Fruit fly (Drosophila melanogaster) whole organism, prepupa: Measurements from ENCODE around the gene CG17726.
A peak's percentile ranks its signal among the peaks of the same experiment; 100 is the strongest.

Source experiments
- Blimp-1 ChIP-seq: fragments of 200-800 bp; sonication (Bioruptor generic); optimal IDR thresholded peaks from 3 replicates; lab custom pipeline; 2017; ENCODE audit warnings: missing biosample characterization, missing genetic modification characterization, mild to moderate bottlenecking, moderate library complexity, missing genetic modification reagents
- CG10669 ChIP-seq: fragments of 200-800 bp; sonication (Bioruptor generic); optimal IDR thresholded peaks from 3 replicates; lab custom pipeline; 2018; ENCODE audit warnings: missing biosample characterization, mild to moderate bottlenecking, missing genetic modification characterization, moderate library complexity
- CG11294 ChIP-seq: fragments of 200-800 bp; sonication (Bioruptor generic); IDR thresholded peaks from 2 replicates; pipeline ENCODE4 v1.3.6; 2022; ENCODE audit warnings: missing biosample characterization, missing genetic modification characterization
- CG11762 ChIP-seq: fragments of 200-800 bp; sonication (Bioruptor generic); optimal IDR thresholded peaks from 3 replicates; lab custom pipeline; 2016; ENCODE audit warnings: missing biosample characterization, missing genetic modification characterization; ENCODE audit not compliant: insufficient read depth
- CG11902 ChIP-seq: fragments of 200-800 bp; sonication (Bioruptor generic); optimal IDR thresholded peaks from 3 replicates; lab custom pipeline; 2016; ENCODE audit warnings: missing biosample characterization, missing genetic modification characterization
- CG15336 ChIP-seq: fragments of 200-800 bp; sonication (Bioruptor generic); IDR thresholded peaks from 2 replicates; pipeline ENCODE4 v1.3.6; 2022; ENCODE audit warnings: missing biosample characterization, missing genetic modification characterization
- CG1621 ChIP-seq: fragments of 200-800 bp; sonication (Bioruptor generic); optimal IDR thresholded peaks from 3 replicates; lab custom pipeline; 2018; ENCODE audit warnings: missing biosample characterization, mild to moderate bottlenecking, missing genetic modification characterization
- CG16779 ChIP-seq: fragments of 200-800 bp; sonication (Bioruptor generic); optimal IDR thresholded peaks from 3 replicates; lab custom pipeline; 2017; ENCODE audit warnings: missing biosample characterization, mild to moderate bottlenecking, missing genetic modification characterization
- CG31627 ChIP-seq: fragments of 200-800 bp; sonication (Bioruptor generic); optimal IDR thresholded peaks from 3 replicates; lab custom pipeline; 2016; ENCODE audit warnings: missing biosample characterization, missing genetic modification characterization
- CG32006 ChIP-seq: fragments of 200-800 bp; sonication (Bioruptor generic); optimal IDR thresholded peaks from 3 replicates; lab custom pipeline; 2017; ENCODE audit warnings: missing biosample characterization, mild to moderate bottlenecking, missing genetic modification characterization
- CG34406 ChIP-seq: fragments of 200-800 bp; sonication (Bioruptor generic); optimal IDR thresholded peaks from 3 replicates; lab custom pipeline; 2016; ENCODE audit warnings: missing biosample characterization, missing genetic modification characterization
- CG3919 ChIP-seq: fragments of 200-800 bp; sonication (Bioruptor generic); optimal IDR thresholded peaks from 3 replicates; lab custom pipeline; 2016; ENCODE audit warnings: missing biosample characterization, missing genetic modification characterization
- CG4318 ChIP-seq: fragments of 200-800 bp; sonication (Bioruptor generic); optimal IDR thresholded peaks from 3 replicates; lab custom pipeline; 2017; ENCODE audit warnings: missing biosample characterization, mild to moderate bottlenecking, missing genetic modification characterization
- CG6163 ChIP-seq: fragments of 200-800 bp; sonication (Bioruptor generic); IDR thresholded peaks from 3 replicates; pipeline ENCODE4 v1.3.6; 2022; ENCODE audit warnings: missing biosample characterization, missing genetic modification characterization
- CG6854 ChIP-seq: fragments of 200-800 bp; sonication (Bioruptor generic); optimal IDR thresholded peaks from 2 replicates; lab custom pipeline; 2017; ENCODE audit warnings: missing biosample characterization, mild to moderate bottlenecking, missing genetic modification characterization
- CG7368 ChIP-seq: fragments of 200-800 bp; sonication (Bioruptor generic); optimal IDR thresholded peaks from 3 replicates; lab custom pipeline; 2016; ENCODE audit warnings: missing biosample characterization, missing genetic modification characterization
- CG8119 ChIP-seq: fragments of 200-800 bp; sonication (Bioruptor generic); IDR thresholded peaks from 3 replicates; pipeline ENCODE4 v1.3.6; 2022; ENCODE audit warnings: missing biosample characterization, missing genetic modification characterization
- CG8632 ChIP-seq: fragments of 200-800 bp; sonication (Bioruptor generic); optimal IDR thresholded peaks from 3 replicates; lab custom pipeline; 2016; ENCODE audit warnings: missing biosample characterization, missing genetic modification characterization
- Eip75B ChIP-seq: fragments of 200-800 bp; sonication (Bioruptor generic); optimal IDR thresholded peaks from 3 replicates; lab custom pipeline; 2016; ENCODE audit warnings: missing biosample characterization, missing genetic modification characterization
- Eip78C ChIP-seq: fragments of 200-800 bp; sonication (Bioruptor generic); peaks from one replicate; lab custom pipeline; 2016; ENCODE audit warnings: missing biosample characterization, missing genetic modification characterization
- Eip93F ChIP-seq: fragments of 200-800 bp; sonication (Bioruptor generic); optimal IDR thresholded peaks from 2 replicates; lab custom pipeline; 2016; ENCODE audit warnings: missing biosample characterization, mild to moderate bottlenecking, missing genetic modification characterization
- Ets21C ChIP-seq: fragments of 200-800 bp; sonication (Bioruptor generic); optimal IDR thresholded peaks from 3 replicates; lab custom pipeline; 2016; ENCODE audit warnings: missing biosample characterization, missing genetic modification characterization
- Gug ChIP-seq: fragments of 200-800 bp; sonication (Bioruptor generic); IDR thresholded peaks from 2 replicates; pipeline ENCODE4 v1.3.6; 2022; ENCODE audit warnings: missing biosample characterization, missing genetic modification characterization
- Hr39 ChIP-seq: fragments of 200-800 bp; sonication (Bioruptor generic); optimal IDR thresholded peaks from 2 replicates; lab custom pipeline; 2016; ENCODE audit warnings: missing biosample characterization, missing genetic modification characterization
- Hr4 ChIP-seq: fragments of 200-800 bp; sonication (Bioruptor generic); optimal IDR thresholded peaks from 3 replicates; lab custom pipeline; 2016; ENCODE audit warnings: missing biosample characterization, missing genetic modification characterization
- Lpt ChIP-seq: fragments of 200-800 bp; sonication (Bioruptor generic); optimal IDR thresholded peaks from 3 replicates; lab custom pipeline; 2016; ENCODE audit warnings: missing biosample characterization, missing genetic modification characterization
- Met ChIP-seq: fragments of 200-800 bp; sonication (Bioruptor generic); optimal IDR thresholded peaks from 3 replicates; lab custom pipeline; 2016; ENCODE audit warnings: missing biosample characterization, missing genetic modification characterization
- OdsH ChIP-seq: fragments of 200-800 bp; sonication (Bioruptor generic); optimal IDR thresholded peaks from 3 replicates; lab custom pipeline; 2016; ENCODE audit warnings: missing biosample characterization, missing genetic modification characterization
- Smox ChIP-seq: fragments of 200-800 bp; sonication (Bioruptor generic); optimal IDR thresholded peaks from 3 replicates; lab custom pipeline; 2016; ENCODE audit warnings: missing biosample characterization, missing genetic modification characterization
- Sox102F ChIP-seq: fragments of 200-800 bp; sonication (Bioruptor generic); optimal IDR thresholded peaks from 2 replicates; lab custom pipeline; 2016; ENCODE audit warnings: missing biosample characterization, mild to moderate bottlenecking, missing genetic modification characterization
- Sox14 ChIP-seq: fragments of 200-800 bp; sonication (Bioruptor generic); optimal IDR thresholded peaks from 3 replicates; lab custom pipeline; 2016; ENCODE audit warnings: missing biosample characterization, missing genetic modification characterization
- Sox15 ChIP-seq: fragments of 200-800 bp; sonication (Bioruptor generic); optimal IDR thresholded peaks from 3 replicates; lab custom pipeline; 2016; ENCODE audit warnings: missing biosample characterization, missing genetic modification characterization
- acj6 ChIP-seq: fragments of 200-800 bp; sonication (Bioruptor generic); optimal IDR thresholded peaks from 3 replicates; lab custom pipeline; 2016; ENCODE audit warnings: missing biosample characterization, missing genetic modification characterization
- cyc ChIP-seq: fragments of 200-800 bp; sonication (Bioruptor generic); optimal IDR thresholded peaks from 3 replicates; lab custom pipeline; 2016; ENCODE audit warnings: missing biosample characterization, missing genetic modification characterization
- dac ChIP-seq: fragments of 200-800 bp; sonication (Bioruptor generic); optimal IDR thresholded peaks from 2 replicates; lab custom pipeline; 2017; ENCODE audit warnings: missing biosample characterization, mild to moderate bottlenecking, missing genetic modification characterization
- dsx ChIP-seq: fragments of 200-800 bp; optimal IDR thresholded peaks from 3 replicates; lab custom pipeline; 2019; ENCODE audit warnings: missing biosample characterization, mild to moderate bottlenecking, missing genetic modification characterization, moderate library complexity; ENCODE audit not compliant: poor library complexity, severe bottlenecking
- eg ChIP-seq: fragments of 200-800 bp; sonication (Bioruptor generic); IDR thresholded peaks from 3 replicates; pipeline ENCODE4 v1.3.6; 2022; ENCODE audit warnings: missing biosample characterization, missing genetic modification characterization
- fd85E ChIP-seq: fragments of 200-800 bp; sonication (Bioruptor generic); optimal IDR thresholded peaks from 3 replicates; lab custom pipeline; 2016; ENCODE audit warnings: missing biosample characterization, missing genetic modification characterization
- fkh ChIP-seq: fragments of 200-800 bp; sonication (Bioruptor generic); optimal IDR thresholded peaks from 3 replicates; lab custom pipeline; 2017; ENCODE audit warnings: missing biosample characterization, mild to moderate bottlenecking, missing genetic modification characterization, moderate library complexity
- lz ChIP-seq: fragments of 200-800 bp; sonication (Bioruptor generic); optimal IDR thresholded peaks from 3 replicates; lab custom pipeline; 2016; ENCODE audit warnings: missing biosample characterization, missing genetic modification characterization
- net ChIP-seq: fragments of 200-800 bp; sonication (Bioruptor generic); optimal IDR thresholded peaks from 3 replicates; lab custom pipeline; 2016; ENCODE audit warnings: missing biosample characterization, missing genetic modification characterization
- salr ChIP-seq, 2 experiments: fragments of 200-800 bp; sonication (Bioruptor generic); optimal IDR thresholded peaks; 3 replicates each; lab custom pipeline; 2016 to 2018; ENCODE audit warnings: missing biosample characterization in 2 of 2, missing genetic modification characterization in 2 of 2, mild to moderate bottlenecking in 1 of 2
- spab ChIP-seq: fragments of 200-800 bp; sonication (Bioruptor generic); optimal IDR thresholded peaks from 2 replicates; lab custom pipeline; 2017; ENCODE audit warnings: missing biosample characterization, mild to moderate bottlenecking, missing genetic modification characterization, missing genetic modification reagents
- ss ChIP-seq, 2 experiments: fragments of 200-800 bp; sonication (Bioruptor generic); optimal IDR thresholded peaks; 2 replicates in 1 of 2; 3 replicates in 1 of 2; lab custom pipeline; 2017 to 2018; ENCODE audit warnings: mild to moderate bottlenecking in 2 of 2, missing biosample characterization in 2 of 2, missing genetic modification characterization in 2 of 2, moderate library complexity in 1 of 2
- svp ChIP-seq: fragments of 200-800 bp; sonication (Bioruptor generic); peaks from one replicate; lab custom pipeline; 2016; ENCODE audit warnings: missing biosample characterization, missing genetic modification characterization
- vri ChIP-seq: fragments of 200-800 bp; sonication (Bioruptor generic); optimal IDR thresholded peaks from 3 replicates; lab custom pipeline; 2016; ENCODE audit warnings: missing biosample characterization, mild to moderate bottlenecking, missing genetic modification characterization

The CG17726 gene

dm6 chr3R:11196648-11197388 lies 29.7 kb upstream of the CG17726 start (continued):
- TF ChIP-seq ss (GFP tag; optimal IDR thresholded peaks at IDR 0.05; lab: Kevin White, UChicago) (peak in 1 of 2 experiments; percentile 99), vri (peak; percentile 80), acj6 (peak; percentile 97), CG8119 (peak; percentile 100), Smox (GFP tag; lab: Kevin White, UChicago) (peak; percentile 96), CG6163 (GFP tag; lab: Robert Waterston, UW) (peak; percentile 97), Ets21C (GFP tag; lab: Kevin White, UChicago) (peak; percentile 86), CG11294 (GFP tag; lab: Robert Waterston, UW) (peak; percentile 98), lz (peak; percentile 97), dsx (GFP tag; lab: Kevin White, UChicago) (peak; percentile 90), CG16779 (tag; lab: Kevin White, UChicago) (peak; percentile 97), Blimp-1 (GFP tag; lab: Kevin White, UChicago) (peak; percentile 100), cyc (GFP tag; lab: Kevin White, UChicago) (peak; percentile 96), fkh (GFP tag; lab: Kevin White, UChicago) (peak; percentile 73), Sox102F (peak; percentile 95), CG15336 (peak; percentile 99), CG31627 (GFP tag; lab: Kevin White, UChicago) (peak; percentile 95), Sox15 (peak; percentile 95), CG34406 (peak; percentile 99), dac (GFP tag; lab: Kevin White, UChicago) (peak; percentile 97), CG11762 (GFP tag; lab: Kevin White, UChicago) (peak; percentile 95), Gug (GFP tag; lab: Robert Waterston, UW) (peak; percentile 99), CG3919 (GFP tag; lab: Kevin White, UChicago) (peak; percentile 97), fd85E (GFP tag; lab: Kevin White, UChicago) (peak; percentile 79), CG8632 (GFP tag; lab: Kevin White, UChicago) (peak; percentile 99), spab (GFP tag; lab: Kevin White, UChicago) (peak; percentile 98), OdsH (GFP tag; lab: Kevin White, UChicago) (peak; percentile 98), Eip75B (GFP tag; lab: Kevin White, UChicago) (peak; percentile 97), CG10669 (GFP tag; lab: Kevin White, UChicago) (peak; percentile 96), CG11902 (GFP tag; lab: Kevin White, UChicago) (peak; percentile 96), salr (GFP tag; optimal IDR thresholded peaks at IDR 0.05; lab: Kevin White, UChicago) (peak; percentile 87 to 98)

- TF ChIP-seq Hr39 (GFP tag; lab: Kevin White, UChicago) = no peak
- TF ChIP-seq Lpt (GFP tag; lab: Kevin White, UChicago) = no peak
- TF ChIP-seq CG3919 (GFP tag; lab: Kevin White, UChicago) = no peak
- no peak for TF ChIP-seq Met (GFP tag; lab: Kevin White, UChicago)
- no peak for TF ChIP-seq CG1621
- no peak for TF ChIP-seq Hr4 (GFP tag; lab: Kevin White, UChicago)
- TF ChIP-seq acj6 = no peak
- TF ChIP-seq, all 60 proteins: peak for 0
Observed at dm6 chr3R:11197389-11197716, 29.2 kb upstream of the CG17726 start, which contains the start of gene cu. cu (plus strand) TSS chr3R:11197592.

- TF ChIP-seq svp (GFP tag; lab: Kevin White, UChicago) = peak; percentile 67
- peak; percentile 21 for TF ChIP-seq dsx (GFP tag; lab: Kevin White, UChicago)
- TF ChIP-seq CG8119 = no peak
- TF ChIP-seq CG6854 (GFP tag; lab: Kevin White, UChicago) = peak; percentile 4
- peak; percentile 41; the same call in 1 of the 3 replicates for TF ChIP-seq eg (GFP tag; lab: Robert Waterston, UW)
- TF ChIP-seq CG11294 (GFP tag; lab: Robert Waterston, UW) = no peak
- TF ChIP-seq Eip93F (GFP tag; lab: Kevin White, UChicago) = no peak
- no peak for TF ChIP-seq Gug (GFP tag; lab: Robert Waterston, UW)
- TF ChIP-seq CG32006 = no peak
- no peak for TF ChIP-seq cyc (GFP tag; lab: Kevin White, UChicago)
- no peak for TF ChIP-seq CG3919 (GFP tag; lab: Kevin White, UChicago)
- 0 out of 3 replicates have a peak, but pooled peaks have one; percentile 25 for TF ChIP-seq CG6163 (GFP tag; lab: Robert Waterston, UW)
- TF ChIP-seq vri = peak; percentile 63
- TF ChIP-seq CG4318 (GFP tag; lab: Kevin White, UChicago) = no peak
- TF ChIP-seq CG10669 (GFP tag; lab: Kevin White, UChicago) = no peak
- TF ChIP-seq Blimp-1 (GFP tag; lab: Kevin White, UChicago) = peak; percentile 25
- TF ChIP-seq Lpt (GFP tag; lab: Kevin White, UChicago) = peak; percentile 56
- TF ChIP-seq CG15336 = no peak; the same call in 1 of the 2 replicates
- TF ChIP-seq Sox14 (GFP tag; lab: Kevin White, UChicago) = peak; percentile 76
- peak; percentile 69 for TF ChIP-seq Eip78C (GFP tag; lab: Kevin White, UChicago)
- no peak for TF ChIP-seq CG7368
- TF ChIP-seq net (GFP tag; lab: Kevin White, UChicago) = peak; percentile 7
Observed at dm6 chr3R:11198062-11198472, 28.5 kb upstream of the CG17726 start.
